Fruit fly (Drosophila melanogaster) whole organism, embryonic: ENCODE measurements around the gene Gpdh1.
A peak's percentile ranks its signal among the peaks of the same experiment; 100 is the strongest.

Source experiments
- C15 ChIP-seq: fragments of 200-800 bp; sonication (Bioruptor generic); IDR thresholded peaks from 3 replicates; pipeline ENCODE4 v1.3.6; 2022; ENCODE audit warnings: missing biosample characterization, missing genetic modification characterization
- CG11398 ChIP-seq: fragments of 200-800 bp; sonication (Bioruptor generic); optimal IDR thresholded peaks from 2 replicates; lab custom pipeline; 2016; ENCODE audit warnings: missing biosample characterization, missing genetic modification characterization
- CG11504 ChIP-seq: fragments of 200-800 bp; sonication (Bioruptor generic); optimal IDR thresholded peaks from 3 replicates; lab custom pipeline; 2019; ENCODE audit warnings: missing biosample characterization, mild to moderate bottlenecking, missing genetic modification characterization, moderate library complexity
- CG12155 ChIP-seq: fragments of 200-800 bp; sonication (Bioruptor generic); optimal IDR thresholded peaks from 3 replicates; lab custom pipeline; 2016; ENCODE audit warnings: missing biosample characterization, missing genetic modification characterization
- CG12659 ChIP-seq: fragments of 200-800 bp; sonication (Bioruptor generic); optimal IDR thresholded peaks from 3 replicates; lab custom pipeline; 2017; ENCODE audit warnings: mild to moderate bottlenecking, missing biosample characterization, missing genetic modification reagents, missing genetic modification characterization
- CG13424 ChIP-seq: fragments of 200-800 bp; sonication (Bioruptor generic); optimal IDR thresholded peaks from 2 replicates; lab custom pipeline; 2019; ENCODE audit warnings: missing biosample characterization, mild to moderate bottlenecking, missing genetic modification characterization, moderate library complexity
- CG1603 ChIP-seq: fragments of 200-800 bp; sonication (Bioruptor generic); optimal IDR thresholded peaks from 2 replicates; lab custom pipeline; 2019; ENCODE audit warnings: missing biosample characterization, mild to moderate bottlenecking, missing genetic modification characterization, moderate library complexity
- CG17829 ChIP-seq: fragments of 200-800 bp; optimal IDR thresholded peaks from 2 replicates; lab custom pipeline; 2019; ENCODE audit warnings: missing biosample characterization, mild to moderate bottlenecking, missing genetic modification characterization, moderate library complexity
- CG18599 ChIP-seq: fragments of 200-800 bp; sonication (Bioruptor generic); optimal IDR thresholded peaks from 3 replicates; lab custom pipeline; 2017; ENCODE audit warnings: missing biosample characterization, missing genetic modification characterization, mild to moderate bottlenecking, moderate library complexity, missing genetic modification reagents
- CG2116 ChIP-seq: fragments of 200-800 bp; sonication (Bioruptor generic); optimal IDR thresholded peaks from 3 replicates; lab custom pipeline; 2018; ENCODE audit warnings: missing biosample characterization, mild to moderate bottlenecking, missing genetic modification characterization
- CG32772 ChIP-seq: fragments of 200-800 bp; sonication (Bioruptor generic); IDR thresholded peaks from 2 replicates; pipeline ENCODE4 v1.3.6; 2022; ENCODE audit warnings: missing biosample characterization, missing genetic modification characterization
- CG3726 ChIP-seq: fragments of 200-800 bp; sonication (Bioruptor generic); IDR thresholded peaks from 3 replicates; pipeline ENCODE4, ENCODE4 v1.3.6; 2022; ENCODE audit warnings: missing biosample characterization, missing genetic modification characterization
- CG42726 ChIP-seq: fragments of 200-800 bp; sonication (Bioruptor generic); IDR thresholded peaks from 2 replicates; pipeline ENCODE4 v1.3.6; 2022; ENCODE audit warnings: missing biosample characterization, missing genetic modification characterization; ENCODE audit not compliant: partially characterized antibody
- CG4404 ChIP-seq: fragments of 200-800 bp; sonication (Bioruptor generic); IDR thresholded peaks from 2 replicates; pipeline ENCODE4 v1.3.6; 2022; ENCODE audit warnings: missing biosample characterization, missing genetic modification characterization
- CG4617 ChIP-seq: fragments of 200-800 bp; sonication (Bioruptor generic); optimal IDR thresholded peaks from 3 replicates; lab custom pipeline; 2016; ENCODE audit warnings: missing biosample characterization, missing genetic modification characterization, borderline replicate concordance
- CG4707 ChIP-seq: fragments of 200-800 bp; sonication (Bioruptor generic); optimal IDR thresholded peaks from 2 replicates; lab custom pipeline; 2018; ENCODE audit warnings: missing biosample characterization, mild to moderate bottlenecking, missing genetic modification characterization, moderate library complexity
- CG5953 ChIP-seq: fragments of 200-800 bp; sonication (Bioruptor generic); IDR thresholded peaks from 2 replicates; pipeline ENCODE4 v1.3.6; 2022; ENCODE audit warnings: missing biosample characterization, missing genetic modification characterization
- CG6272 ChIP-seq: fragments of 200-800 bp; sonication (Bioruptor generic); IDR thresholded peaks from 2 replicates; pipeline ENCODE4 v1.3.6; 2022; ENCODE audit warnings: missing biosample characterization, missing genetic modification characterization
- CG6765 ChIP-seq: fragments of 200-800 bp; sonication (Bioruptor generic); optimal IDR thresholded peaks from 3 replicates; lab custom pipeline; 2017; ENCODE audit warnings: missing biosample characterization, mild to moderate bottlenecking, missing genetic modification characterization
- CG6791 ChIP-seq: fragments of 200-800 bp; sonication (Bioruptor generic); IDR thresholded peaks from 3 replicates; pipeline ENCODE4 v1.3.6; 2022; ENCODE audit warnings: missing biosample characterization, missing genetic modification characterization; ENCODE audit not compliant: partially characterized antibody
- CG8290 ChIP-seq, 3 experiments: fragments of 200-800 bp; sonication (Bioruptor generic); optimal IDR thresholded peaks; 2 replicates each; lab custom pipeline; 2016 to 2019; ENCODE audit warnings: missing biosample characterization in 3 of 3, missing genetic modification characterization in 3 of 3, mild to moderate bottlenecking in 2 of 3, moderate library complexity in 1 of 3
- CG8359 ChIP-seq: fragments of 200-800 bp; sonication (Bioruptor generic); optimal IDR thresholded peaks from 2 replicates; lab custom pipeline; 2017; ENCODE audit warnings: missing biosample characterization, mild to moderate bottlenecking, missing genetic modification characterization, borderline replicate concordance
- CG9797 ChIP-seq: fragments of 200-800 bp; sonication (Bioruptor generic); optimal IDR thresholded peaks from 3 replicates; lab custom pipeline; 2018; ENCODE audit warnings: missing biosample characterization, mild to moderate bottlenecking, missing genetic modification characterization
- CG9817 ChIP-seq: fragments of 200-800 bp; sonication (Bioruptor generic); optimal IDR thresholded peaks from 2 replicates; lab custom pipeline; 2018; ENCODE audit warnings: missing biosample characterization, mild to moderate bottlenecking, missing genetic modification characterization, moderate library complexity
- ERR ChIP-seq: fragments of 200-800 bp; sonication (Bioruptor generic); optimal IDR thresholded peaks from 2 replicates; lab custom pipeline; 2016; ENCODE audit warnings: missing biosample characterization, missing genetic modification characterization
- HLH4C ChIP-seq: fragments of 200-800 bp; sonication (Bioruptor generic); IDR thresholded peaks from 3 replicates; pipeline ENCODE4 v1.3.6; 2022; ENCODE audit warnings: missing biosample characterization, missing genetic modification characterization; ENCODE audit not compliant: partially characterized antibody
- HLHmδ ChIP-seq: fragments of 200-800 bp; sonication (Bioruptor generic); optimal IDR thresholded peaks from 2 replicates; lab custom pipeline; 2018; ENCODE audit warnings: missing biosample characterization, mild to moderate bottlenecking, missing genetic modification characterization, moderate library complexity
- HmgZ ChIP-seq: fragments of 200-800 bp; sonication (Bioruptor generic); optimal IDR thresholded peaks from 2 replicates; lab custom pipeline; 2018; ENCODE audit warnings: missing biosample characterization, mild to moderate bottlenecking, missing genetic modification characterization
- Hsf ChIP-seq: fragments of 200-800 bp; sonication (Bioruptor generic); optimal IDR thresholded peaks from 3 replicates; lab custom pipeline; 2016; ENCODE audit warnings: missing biosample characterization, missing genetic modification characterization
- Med ChIP-seq: fragments of 200-800 bp; sonication (Bioruptor generic); peaks from one replicate; lab custom pipeline; 2016; ENCODE audit warnings: missing biosample characterization, missing genetic modification characterization, mild to moderate bottlenecking, inconsistent platforms, moderate library complexity
- NC2β ChIP-seq: fragments of 200-800 bp; sonication (Bioruptor generic); optimal IDR thresholded peaks from 2 replicates; lab custom pipeline; 2016; ENCODE audit warnings: missing biosample characterization, missing genetic modification characterization
- Pdp1 ChIP-seq, 2 experiments: fragments of 200-800 bp; sonication (Bioruptor generic); optimal IDR thresholded peaks; 3 replicates each; lab custom pipeline; 2016; ENCODE audit warnings: missing biosample characterization in 2 of 2, missing genetic modification characterization in 2 of 2, mild to moderate bottlenecking in 1 of 2, moderate library complexity in 1 of 2
- YL-1 ChIP-seq: fragments of 200-800 bp; sonication (Bioruptor generic); optimal IDR thresholded peaks from 3 replicates; lab custom pipeline; 2017; ENCODE audit warnings: missing biosample characterization, mild to moderate bottlenecking, missing genetic modification characterization
- ab ChIP-seq: fragments of 200-800 bp; sonication (Bioruptor generic); optimal IDR thresholded peaks from 2 replicates; lab custom pipeline; 2016; ENCODE audit warnings: missing biosample characterization, missing genetic modification characterization
- bcd ChIP-seq: fragments of 200-800 bp; sonication (Bioruptor generic); optimal IDR thresholded peaks from 2 replicates; lab custom pipeline; 2017; ENCODE audit warnings: missing biosample characterization, mild to moderate bottlenecking, missing genetic modification characterization
- dmrt99B ChIP-seq: fragments of 200-800 bp; sonication (Bioruptor generic); optimal IDR thresholded peaks from 2 replicates; lab custom pipeline; 2018; ENCODE audit warnings: missing biosample characterization, mild to moderate bottlenecking, missing genetic modification characterization, moderate library complexity
- en ChIP-seq: fragments of 200-800 bp; sonication (Bioruptor generic); optimal IDR thresholded peaks from 2 replicates; lab custom pipeline; 2016; ENCODE audit warnings: missing biosample characterization, missing genetic modification characterization
- gem ChIP-seq: fragments of 200-800 bp; sonication (Bioruptor generic); optimal IDR thresholded peaks from 2 replicates; lab custom pipeline; 2019; ENCODE audit warnings: missing biosample characterization, mild to moderate bottlenecking, missing genetic modification characterization, moderate library complexity
- kay ChIP-seq: fragments of 200-800 bp; sonication (Bioruptor generic); optimal IDR thresholded peaks from 2 replicates; lab custom pipeline; 2016; ENCODE audit warnings: missing biosample characterization, missing genetic modification characterization
- lab ChIP-seq: fragments of 200-800 bp; sonication (Bioruptor generic); optimal IDR thresholded peaks from 3 replicates; lab custom pipeline; 2017; ENCODE audit warnings: missing biosample characterization, missing genetic modification characterization, mild to moderate bottlenecking, moderate library complexity, missing genetic modification reagents
- mam ChIP-seq: fragments of 200-800 bp; sonication (Bioruptor generic); optimal IDR thresholded peaks from 3 replicates; lab custom pipeline; 2016; ENCODE audit warnings: missing biosample characterization, missing genetic modification characterization
- otp ChIP-seq: fragments of 200-800 bp; sonication (Bioruptor generic); IDR thresholded peaks from 3 replicates; pipeline ENCODE4, ENCODE4 v1.3.6; 2022; ENCODE audit warnings: missing biosample characterization, missing genetic modification characterization
- psq ChIP-seq: fragments of 200-800 bp; sonication (Bioruptor generic); optimal IDR thresholded peaks from 2 replicates; lab custom pipeline; 2017; ENCODE audit warnings: missing biosample characterization, missing genetic modification characterization
- schlank ChIP-seq: fragments of 200-800 bp; sonication (Bioruptor generic); optimal IDR thresholded peaks from 2 replicates; lab custom pipeline; 2018; ENCODE audit warnings: missing biosample characterization, mild to moderate bottlenecking, missing genetic modification characterization
- sd ChIP-seq: fragments of 200-800 bp; sonication (Bioruptor generic); optimal IDR thresholded peaks from 3 replicates; lab custom pipeline; 2018; ENCODE audit warnings: missing biosample characterization, mild to moderate bottlenecking, missing genetic modification characterization, moderate library complexity
- sim ChIP-seq: fragments of 200-800 bp; sonication (Bioruptor generic); IDR thresholded peaks from 2 replicates; pipeline ENCODE4 v1.3.6; 2022; ENCODE audit warnings: missing biosample characterization, missing genetic modification characterization
- sisA ChIP-seq: fragments of 200-800 bp; sonication (Bioruptor generic); IDR thresholded peaks from 2 replicates; pipeline ENCODE4 v1.3.6; 2022; ENCODE audit warnings: missing biosample characterization, missing genetic modification characterization
- sug ChIP-seq: fragments of 200-800 bp; optimal IDR thresholded peaks from 2 replicates; lab custom pipeline; 2019; ENCODE audit warnings: missing biosample characterization, mild to moderate bottlenecking, missing genetic modification characterization, moderate library complexity
- unc-4 ChIP-seq: fragments of 200-800 bp; sonication (Bioruptor generic); IDR thresholded peaks from 2 replicates; pipeline ENCODE4 v1.3.6; 2022; ENCODE audit warnings: missing biosample characterization, missing genetic modification characterization; ENCODE audit not compliant: partially characterized antibody

The Gpdh1 gene

DNA sequence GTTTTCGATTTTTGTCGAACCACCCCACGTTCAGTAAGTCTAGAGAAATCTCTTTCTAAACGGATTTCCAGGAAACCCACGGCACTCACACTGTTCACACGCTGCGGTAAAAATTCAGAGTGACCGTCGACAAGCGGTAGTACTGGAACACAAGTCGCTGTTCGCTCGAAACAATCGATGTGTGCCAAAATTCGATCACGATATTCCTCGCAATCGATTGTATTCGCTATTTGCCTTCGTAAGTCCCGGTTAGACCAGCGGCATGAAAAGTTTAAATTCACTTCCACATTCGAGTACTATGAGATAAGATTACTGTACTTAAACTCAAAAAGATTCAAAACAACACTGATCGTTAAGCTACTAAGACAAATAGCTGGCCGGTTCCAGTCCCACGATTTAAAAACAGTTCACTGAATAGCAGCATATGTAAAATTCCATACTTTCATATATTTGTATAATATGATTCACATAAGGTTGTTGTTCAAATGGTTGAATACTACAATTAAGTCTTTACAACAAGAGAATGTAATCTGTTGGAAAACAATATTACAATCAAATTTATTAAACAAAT is 37.5 kb downstream of the Gpdh1 start, which contains the start of gene chic (continued):
- TF ChIP-seq CG3726 (GFP tag; lab: Robert Waterston, UW) (no peak), bcd (GFP tag; lab: Kevin White, UChicago) (no peak), sisA (GFP tag; lab: Robert Waterston, UW) (no peak), CG4404 (no peak), HLH4C (GFP tag; lab: Robert Waterston, UW) (no peak), CG12155 (peak; percentile 80), CG4707 (GFP tag; lab: Kevin White, UChicago) (peak; percentile 1), CG6765 (GFP tag; lab: Kevin White, UChicago) (peak; percentile 20), sd (tag; lab: Kevin White, UChicago) (no peak), Pdp1 (GFP tag; optimal IDR thresholded peaks at IDR 0.05; lab: Kevin White, UChicago) (no peak), Med (GFP tag; lab: Kevin White, UChicago) (peak; percentile 79), CG6272 (GFP tag; lab: Robert Waterston, UW) (0 out of 2 replicates have a peak, but pooled peaks have one; percentile 10), dmrt99B (tag; lab: Kevin White, UChicago) (peak; percentile 12), HLHmδ (GFP tag; lab: Kevin White, UChicago) (peak; percentile 67), lab (GFP tag; lab: Kevin White, UChicago) (peak; percentile 23), C15 (GFP tag; lab: Robert Waterston, UW) (no peak), CG6791 (GFP tag; lab: Robert Waterston, UW) (no peak), CG17829 (tag; lab: Kevin White, UChicago) (peak; percentile 21), mam (GFP tag; lab: Kevin White, UChicago) (peak; percentile 21), kay (GFP tag; lab: Kevin White, UChicago) (no peak), CG1603 (tag; lab: Kevin White, UChicago) (peak; percentile 73), psq (GFP tag; lab: Kevin White, UChicago) (no peak), YL-1 (no peak), CG11398 (GFP tag; lab: Kevin White, UChicago) (peak; percentile 7), sug (tag; lab: Kevin White, UChicago) (no peak), CG8290 (GFP tag; optimal IDR thresholded peaks at IDR 0.05; lab: Kevin White, UChicago) (no peak), CG8290 (tag; optimal IDR thresholded peaks at IDR 0.05; lab: Kevin White, UChicago) (peak in 1 of 2 experiments; percentile 75), sim (GFP tag; lab: Robert Waterston, UW) (no peak), CG4617 (peak; percentile 45), CG9817 (peak; percentile 9), otp (no peak), CG42726 (GFP tag; lab: Robert Waterston, UW) (no peak), ab (GFP tag; lab: Kevin White, UChicago) (no peak), HmgZ (peak; percentile 48), CG2116 (peak; percentile 16), CG8359 (GFP tag; lab: Kevin White, UChicago) (no peak), CG13424 (peak; percentile 37), unc-4 (GFP tag; lab: Robert Waterston, UW) (no peak), CG18599 (peak; percentile 16), CG9797 (GFP tag; lab: Kevin White, UChicago) (peak; percentile 66), Hsf (GFP tag; lab: Kevin White, UChicago) (peak; percentile 10), gem (tag; lab: Kevin White, UChicago) (peak; percentile 29), CG11504 (tag; lab: Kevin White, UChicago) (no peak), CG5953 (GFP tag; lab: Robert Waterston, UW) (no peak), schlank (tag; lab: Kevin White, UChicago) (no peak), CG32772 (GFP tag; lab: Robert Waterston, UW) (no peak), en (peak; percentile 10), ERR (peak; percentile 3), NC2β (peak; percentile 18), CG12659 (GFP tag; lab: Kevin White, UChicago) (peak; percentile 14)
